Fruit fly (Drosophila melanogaster) whole organism, embryonic: Measurements from ENCODE around the gene lectin-24A.

ENCODE experiments used
- ATbp ChIP-seq: fragments of 200-800 bp; sonication (Bioruptor generic); optimal IDR thresholded peaks from 2 replicates; lab custom pipeline; 2017; ENCODE audit warnings: missing biosample characterization, mild to moderate bottlenecking, missing genetic modification characterization, missing genetic modification reagents
- CG10321 ChIP-seq: fragments of 200-800 bp; sonication (Bioruptor generic); IDR thresholded peaks from 2 replicates; pipeline ENCODE4 v1.3.6; 2022; ENCODE audit warnings: missing biosample characterization, missing genetic modification characterization
- CG10431 ChIP-seq: fragments of 200-800 bp; sonication (Bioruptor generic); optimal IDR thresholded peaks from 3 replicates; lab custom pipeline; 2018; ENCODE audit warnings: missing biosample characterization, mild to moderate bottlenecking, missing genetic modification characterization
- CG12769 ChIP-seq: fragments of 200-800 bp; sonication (Bioruptor generic); optimal IDR thresholded peaks from 2 replicates; lab custom pipeline; 2019; ENCODE audit warnings: missing biosample characterization, mild to moderate bottlenecking, missing genetic modification characterization, moderate library complexity
- CG14667 ChIP-seq: fragments of 200-800 bp; sonication (Bioruptor generic); IDR thresholded peaks from 2 replicates; pipeline ENCODE4 v1.3.6; 2022; ENCODE audit warnings: missing biosample characterization, missing genetic modification characterization
- CG15696 ChIP-seq: fragments of 200-800 bp; sonication (Bioruptor generic); optimal IDR thresholded peaks from 2 replicates; lab custom pipeline; 2019; ENCODE audit warnings: missing biosample characterization, mild to moderate bottlenecking, missing genetic modification characterization, moderate library complexity
- CG16863 ChIP-seq: fragments of 200-800 bp; sonication (Bioruptor generic); optimal IDR thresholded peaks from 3 replicates; lab custom pipeline; 2016; ENCODE audit warnings: missing biosample characterization, missing genetic modification characterization
- CG17328 ChIP-seq: fragments of 200-800 bp; sonication (Bioruptor generic); IDR thresholded peaks from 2 replicates; pipeline ENCODE4 v1.3.6; 2022; ENCODE audit warnings: missing biosample characterization, missing genetic modification characterization
- CG17359 ChIP-seq: fragments of 200-800 bp; sonication (Bioruptor generic); optimal IDR thresholded peaks from 3 replicates; lab custom pipeline; 2018; ENCODE audit warnings: missing biosample characterization, mild to moderate bottlenecking, missing genetic modification characterization, moderate library complexity
- CG17385 ChIP-seq: fragments of 200-800 bp; sonication (Bioruptor generic); optimal IDR thresholded peaks from 3 replicates; lab custom pipeline; 2018; ENCODE audit warnings: missing biosample characterization, mild to moderate bottlenecking, missing genetic modification characterization
- CG17912 ChIP-seq: fragments of 200-800 bp; sonication (Bioruptor generic); optimal IDR thresholded peaks from 2 replicates; lab custom pipeline; 2018; ENCODE audit warnings: missing biosample characterization, mild to moderate bottlenecking, missing genetic modification characterization
- CG2712 ChIP-seq: fragments of 200-800 bp; optimal IDR thresholded peaks from 3 replicates; lab custom pipeline; 2019; ENCODE audit warnings: missing biosample characterization, mild to moderate bottlenecking, missing genetic modification characterization, moderate library complexity
- CG30431 ChIP-seq: fragments of 200-800 bp; sonication (Bioruptor generic); optimal IDR thresholded peaks from 2 replicates; lab custom pipeline; 2017; ENCODE audit warnings: missing biosample characterization, missing genetic modification characterization
- CG4404 ChIP-seq: fragments of 200-800 bp; sonication (Bioruptor generic); IDR thresholded peaks from 2 replicates; pipeline ENCODE4 v1.3.6; 2022; ENCODE audit warnings: missing biosample characterization, missing genetic modification characterization
- CG4820 ChIP-seq: fragments of 200-800 bp; sonication (Bioruptor generic); optimal IDR thresholded peaks from 3 replicates; lab custom pipeline; 2016; ENCODE audit warnings: missing biosample characterization, missing genetic modification characterization
- CG6791 ChIP-seq: fragments of 200-800 bp; sonication (Bioruptor generic); IDR thresholded peaks from 3 replicates; pipeline ENCODE4 v1.3.6; 2022; ENCODE audit warnings: missing biosample characterization, missing genetic modification characterization; ENCODE audit not compliant: partially characterized antibody
- CG6813 ChIP-seq: fragments of 200-800 bp; sonication (Bioruptor generic); optimal IDR thresholded peaks from 2 replicates; lab custom pipeline; 2017; ENCODE audit warnings: missing biosample characterization, missing genetic modification characterization, mild to moderate bottlenecking, moderate library complexity, missing genetic modification reagents
- CG8924 ChIP-seq: fragments of 200-800 bp; optimal IDR thresholded peaks from 3 replicates; lab custom pipeline; 2019; ENCODE audit warnings: missing biosample characterization, mild to moderate bottlenecking, missing genetic modification characterization, moderate library complexity
- CG9609 ChIP-seq: fragments of 200-800 bp; sonication (Bioruptor generic); optimal IDR thresholded peaks from 3 replicates; lab custom pipeline; 2016; ENCODE audit warnings: missing biosample characterization, missing genetic modification characterization
- CG9797 ChIP-seq: fragments of 200-800 bp; sonication (Bioruptor generic); optimal IDR thresholded peaks from 3 replicates; lab custom pipeline; 2018; ENCODE audit warnings: missing biosample characterization, mild to moderate bottlenecking, missing genetic modification characterization
- CG9817 ChIP-seq: fragments of 200-800 bp; sonication (Bioruptor generic); optimal IDR thresholded peaks from 2 replicates; lab custom pipeline; 2018; ENCODE audit warnings: missing biosample characterization, mild to moderate bottlenecking, missing genetic modification characterization, moderate library complexity
- Deaf1 ChIP-seq: fragments of 200-800 bp; optimal IDR thresholded peaks from 3 replicates; lab custom pipeline; 2019; ENCODE audit warnings: missing biosample characterization, mild to moderate bottlenecking, missing genetic modification characterization, moderate library complexity
- Dll ChIP-seq: fragments of 200-800 bp; sonication (Bioruptor generic); IDR thresholded peaks from 4 replicates; pipeline ENCODE4 v1.3.6; 2022; ENCODE audit warnings: missing biosample characterization, missing genetic modification characterization; ENCODE audit not compliant: partially characterized antibody
- E2f1 ChIP-seq: fragments of 200-800 bp; sonication (Bioruptor generic); IDR thresholded peaks from 2 replicates; pipeline ENCODE4 v1.3.6; 2022; ENCODE audit warnings: missing biosample characterization, missing genetic modification characterization
- Hand ChIP-seq: fragments of 200-800 bp; sonication (Bioruptor generic); optimal IDR thresholded peaks from 2 replicates; lab custom pipeline; 2017; ENCODE audit warnings: mild to moderate bottlenecking, missing biosample characterization, missing genetic modification reagents, missing genetic modification characterization
- HmgD ChIP-seq: fragments of 200-800 bp; sonication (Bioruptor generic); optimal IDR thresholded peaks from 3 replicates; lab custom pipeline; 2016; ENCODE audit warnings: missing biosample characterization, missing genetic modification characterization
- Hmx ChIP-seq: fragments of 200-800 bp; sonication (Bioruptor generic); optimal IDR thresholded peaks from 2 replicates; lab custom pipeline; 2016; ENCODE audit warnings: missing biosample characterization, missing genetic modification characterization
- Hsf ChIP-seq: fragments of 200-800 bp; sonication (Bioruptor generic); optimal IDR thresholded peaks from 3 replicates; lab custom pipeline; 2016; ENCODE audit warnings: missing biosample characterization, missing genetic modification characterization
- Lhr ChIP-seq: fragments of 200-800 bp; sonication (Bioruptor generic); optimal IDR thresholded peaks from 3 replicates; lab custom pipeline; 2017; ENCODE audit warnings: mild to moderate bottlenecking, missing biosample characterization, missing genetic modification reagents, missing genetic modification characterization
- NC2β ChIP-seq: fragments of 200-800 bp; sonication (Bioruptor generic); optimal IDR thresholded peaks from 2 replicates; lab custom pipeline; 2016; ENCODE audit warnings: missing biosample characterization, missing genetic modification characterization
- Nf-YB ChIP-seq: fragments of 200-800 bp; sonication (Bioruptor generic); optimal IDR thresholded peaks from 3 replicates; lab custom pipeline; 2019; ENCODE audit warnings: missing biosample characterization, mild to moderate bottlenecking, missing genetic modification characterization, moderate library complexity
- Oli ChIP-seq: fragments of 200-800 bp; sonication (Bioruptor generic); optimal IDR thresholded peaks from 2 replicates; lab custom pipeline; 2018; ENCODE audit warnings: missing biosample characterization, mild to moderate bottlenecking, missing genetic modification characterization, moderate library complexity
- Pdp1 ChIP-seq, 2 experiments: fragments of 200-800 bp; sonication (Bioruptor generic); optimal IDR thresholded peaks; 3 replicates each; lab custom pipeline; 2016; ENCODE audit warnings: missing biosample characterization in 2 of 2, missing genetic modification characterization in 2 of 2, mild to moderate bottlenecking in 1 of 2, moderate library complexity in 1 of 2
- Six4 ChIP-seq: fragments of 200-800 bp; sonication (Bioruptor generic); optimal IDR thresholded peaks from 2 replicates; lab custom pipeline; 2016; ENCODE audit warnings: missing biosample characterization, missing genetic modification characterization
- Spps ChIP-seq: fragments of 200-800 bp; sonication (Bioruptor generic); optimal IDR thresholded peaks from 2 replicates; lab custom pipeline; 2018; ENCODE audit warnings: missing biosample characterization, mild to moderate bottlenecking, missing genetic modification characterization
- az2 ChIP-seq: fragments of 200-800 bp; sonication (Bioruptor generic); optimal IDR thresholded peaks from 3 replicates; lab custom pipeline; 2016; ENCODE audit warnings: missing biosample characterization, missing genetic modification characterization
- chm ChIP-seq: fragments of 200-800 bp; sonication (Bioruptor generic); IDR thresholded peaks from 2 replicates; pipeline ENCODE4 v1.3.6; 2022; ENCODE audit warnings: missing biosample characterization, missing genetic modification characterization
- chn ChIP-seq: fragments of 200-800 bp; sonication (Bioruptor generic); optimal IDR thresholded peaks from 2 replicates; lab custom pipeline; 2016; ENCODE audit warnings: missing biosample characterization, missing genetic modification characterization
- crol ChIP-seq: fragments of 200-800 bp; sonication (Bioruptor generic); IDR thresholded peaks from 2 replicates; pipeline ENCODE4 v1.3.6; 2022; ENCODE audit warnings: missing biosample characterization, missing genetic modification characterization
- dmrt99B ChIP-seq: fragments of 200-800 bp; sonication (Bioruptor generic); optimal IDR thresholded peaks from 2 replicates; lab custom pipeline; 2018; ENCODE audit warnings: missing biosample characterization, mild to moderate bottlenecking, missing genetic modification characterization, moderate library complexity
- esg ChIP-seq: fragments of 200-800 bp; sonication (Bioruptor generic); conservative IDR thresholded peaks from 2 replicates; pipeline ENCODE4 v1.3.6; 2022; ENCODE audit warnings: missing biosample characterization, missing genetic modification characterization
- nmo ChIP-seq: fragments of 200-800 bp; sonication (Bioruptor generic); optimal IDR thresholded peaks from 2 replicates; lab custom pipeline; 2018; ENCODE audit warnings: missing biosample characterization, mild to moderate bottlenecking, missing genetic modification characterization, moderate library complexity
- otp ChIP-seq: fragments of 200-800 bp; sonication (Bioruptor generic); IDR thresholded peaks from 3 replicates; pipeline ENCODE4, ENCODE4 v1.3.6; 2022; ENCODE audit warnings: missing biosample characterization, missing genetic modification characterization
- phol ChIP-seq: fragments of 200-800 bp; sonication (Bioruptor generic); optimal IDR thresholded peaks from 3 replicates; lab custom pipeline; 2018; ENCODE audit warnings: missing biosample characterization, mild to moderate bottlenecking, missing genetic modification characterization, moderate library complexity
- pita ChIP-seq: fragments of 200-800 bp; sonication (Bioruptor generic); optimal IDR thresholded peaks from 2 replicates; lab custom pipeline; 2017; ENCODE audit warnings: missing biosample characterization, mild to moderate bottlenecking, missing genetic modification characterization
- pnt ChIP-seq: fragments of 200-800 bp; sonication (Bioruptor generic); optimal IDR thresholded peaks from 3 replicates; lab custom pipeline; 2016; ENCODE audit warnings: missing biosample characterization, missing genetic modification characterization
- pum ChIP-seq: fragments of 200-800 bp; sonication (Bioruptor generic); optimal IDR thresholded peaks from 2 replicates; lab custom pipeline; 2016; ENCODE audit warnings: missing biosample characterization, missing genetic modification characterization
- tin ChIP-seq: fragments of 200-800 bp; sonication (Bioruptor generic); optimal IDR thresholded peaks from 3 replicates; lab custom pipeline; 2016; ENCODE audit warnings: missing biosample characterization, missing genetic modification characterization
- ttk ChIP-seq: fragments of 200-800 bp; sonication (Bioruptor generic); IDR thresholded peaks from 2 replicates; pipeline ENCODE4 v2.1.2; 2022; ENCODE audit warnings: missing biosample characterization, missing genetic modification characterization
- wek ChIP-seq: fragments of 200-800 bp; sonication (Bioruptor generic); optimal IDR thresholded peaks from 3 replicates; lab custom pipeline; 2018; ENCODE audit warnings: missing biosample characterization, mild to moderate bottlenecking, missing genetic modification characterization, moderate library complexity

The lectin-24A gene

DNA sequence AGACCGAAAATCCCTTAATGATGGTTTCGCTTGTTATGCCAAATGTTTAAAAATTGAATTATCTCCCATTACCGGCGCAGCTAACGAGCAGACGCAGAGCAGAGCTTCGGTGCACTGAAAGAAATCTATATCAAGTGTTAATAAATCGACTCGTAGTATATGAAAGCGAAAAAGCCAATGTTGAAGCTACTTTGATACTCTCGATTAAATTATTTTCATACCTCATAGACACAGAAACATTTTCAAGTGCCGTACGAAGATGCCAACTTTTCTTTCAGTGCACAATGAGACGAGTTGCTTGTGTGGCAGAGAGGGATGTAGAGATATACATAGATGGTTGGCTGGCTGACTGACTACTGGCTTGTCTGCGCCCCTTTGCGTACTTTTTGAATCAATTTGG, 41.8 kb downstream of the lectin-24A start (continued):
- no peak for TF ChIP-seq pita
- peak; percentile 5 for TF ChIP-seq Pdp1 (GFP tag; optimal IDR thresholded peaks at IDR 0.05; lab: Kevin White, UChicago)
- TF ChIP-seq Lhr (GFP tag; lab: Kevin White, UChicago): peak; percentile 1
- no peak for TF ChIP-seq Dll (GFP tag; lab: Robert Waterston, UW)
- peak; percentile 6 for TF ChIP-seq az2 (GFP tag; lab: Kevin White, UChicago)
- TF ChIP-seq CG17328: peak; percentile 35; the same call in 1 of the 2 replicates
- TF ChIP-seq otp: 0 out of 3 replicates have a peak, but pooled peaks have one; percentile 9
- no peak for TF ChIP-seq CG12769 (tag; lab: Kevin White, UChicago)
- TF ChIP-seq Deaf1 (tag; lab: Kevin White, UChicago): no peak
- no peak for TF ChIP-seq CG17912 (GFP tag; lab: Kevin White, UChicago)
- TF ChIP-seq CG17385 (GFP tag; lab: Kevin White, UChicago): no peak
- no peak for TF ChIP-seq CG17359 (tag; lab: Kevin White, UChicago)
- no peak for TF ChIP-seq CG6813
- TF ChIP-seq CG9817 (tag; lab: Kevin White, UChicago): peak; percentile 4
- no peak for TF ChIP-seq Hmx (GFP tag; lab: Kevin White, UChicago)
- TF ChIP-seq phol (tag; lab: Kevin White, UChicago): peak; percentile 58
- peak; percentile 47 for TF ChIP-seq CG4820 (GFP tag; lab: Kevin White, UChicago)
- peak; percentile 57 for TF ChIP-seq dmrt99B (tag; lab: Kevin White, UChicago)
- peak; percentile 41; the same call in 1 of the 2 replicates for TF ChIP-seq CG4404
- TF ChIP-seq ATbp: peak; percentile 17
- TF ChIP-seq chn (GFP tag; lab: Kevin White, UChicago): peak; percentile 12
- TF ChIP-seq nmo (GFP tag; lab: Kevin White, UChicago): peak; percentile 44
- peak; percentile 12 for TF ChIP-seq CG16863
- peak; percentile 28 for TF ChIP-seq pnt
- no peak for TF ChIP-seq CG10321 (GFP tag; lab: Robert Waterston, UW)
- no peak for TF ChIP-seq CG10431
- no peak for TF ChIP-seq CG9609 (GFP tag; lab: Kevin White, UChicago)
- TF ChIP-seq CG30431: peak; percentile 24
- peak; percentile 19 for TF ChIP-seq pum (GFP tag; lab: Kevin White, UChicago)
- TF ChIP-seq Oli (tag; lab: Kevin White, UChicago): peak; percentile 49
- peak; percentile 6 for TF ChIP-seq Nf-YB
- peak; percentile 6 for TF ChIP-seq Hsf
- peak; percentile 42; the same call in 1 of the 2 replicates for TF ChIP-seq chm
- TF ChIP-seq NC2β (GFP tag; lab: Kevin White, UChicago): no peak
- no peak for TF ChIP-seq wek (GFP tag; lab: Kevin White, UChicago)
- TF ChIP-seq Hand: no peak
- TF ChIP-seq Six4: no peak
- TF ChIP-seq ttk (GFP tag; lab: Robert Waterston, UW): 0 out of 2 replicates have a peak, but pooled peaks have one; percentile 20
- TF ChIP-seq E2f1 (GFP tag; lab: Robert Waterston, UW): peak; percentile 46; the same call in 1 of the 2 replicates
- peak; percentile 5 for TF ChIP-seq CG8924 (tag; lab: Kevin White, UChicago)
- peak; percentile 41 for TF ChIP-seq CG15696 (tag; lab: Kevin White, UChicago)
- TF ChIP-seq esg (GFP tag; lab: Robert Waterston, UW): peak; percentile 14; the same call in 1 of the 2 replicates
- peak; percentile 67 for TF ChIP-seq CG2712
- TF ChIP-seq crol (GFP tag; lab: Robert Waterston, UW): no peak
- TF ChIP-seq CG14667 (GFP tag; lab: Robert Waterston, UW): peak; percentile 21; the same call in 1 of the 2 replicates
- peak; percentile 31 for TF ChIP-seq tin (GFP tag; lab: Kevin White, UChicago)
- TF ChIP-seq Spps (tag; lab: Kevin White, UChicago): peak; percentile 3
- no peak for TF ChIP-seq CG6791 (GFP tag; lab: Robert Waterston, UW)
- TF ChIP-seq CG9797 (GFP tag; lab: Kevin White, UChicago): no peak
- TF ChIP-seq HmgD (GFP tag; lab: Kevin White, UChicago): no peak
